Worm (Caenorhabditis elegans): ENCODE results near the gene F45D3.4.

ce11 chrV:12548830-12549229, 4.2 kb downstream of the F45D3.4 start:
- TF ChIP-seq ztf-4 (tag; optimal IDR thresholded peaks at IDR 0.05) = peak; percentile 50
- no peak for TF ChIP-seq hmg-11 (tag; optimal IDR thresholded peaks at IDR 0.05)
- TF ChIP-seq elt-3 (tag; optimal IDR thresholded peaks at IDR 0.05) = no peak
- no peak for TF ChIP-seq zag-1 (tag; optimal IDR thresholded peaks at IDR 0.05)
- no peak for TF ChIP-seq jun-1 (tag; optimal IDR thresholded peaks at IDR 0.05)
- TF ChIP-seq elt-1 (tag; optimal IDR thresholded peaks at IDR 0.05) = no peak
- TF ChIP-seq skn-1 (tag; optimal IDR thresholded peaks at IDR 0.05) = no peak
- no peak for TF ChIP-seq aly-2 (tag; optimal IDR thresholded peaks at IDR 0.05)
- TF ChIP-seq elt-2 (tag; optimal IDR thresholded peaks at IDR 0.05) = no peak
- TF ChIP-seq snpc-4 (tag; optimal IDR thresholded peaks at IDR 0.05) = no peak
- TF ChIP-seq nhr-25 (tag; optimal IDR thresholded peaks at IDR 0.05) = peak; percentile 45
- TF ChIP-seq ZK546.5 (tag; optimal IDR thresholded peaks at IDR 0.05) = no peak
- TF ChIP-seq nhr-12 (tag; optimal IDR thresholded peaks at IDR 0.05) = no peak
